Worm (Caenorhabditis elegans) whole organism, L4 larva: ENCODE results near the gene smg-7.

Experiments used
- F10B5.3 ChIP-seq: sonication (generic microtip); optimal IDR thresholded peaks from 2 replicates; lab custom pipeline; 2016; ENCODE audit warnings: mild to moderate bottlenecking, missing genetic modification characterization, missing compliant biosample characterization
- F26F4.8 ChIP-seq: fragments of 200-800 bp; sonication (Bioruptor generic); conservative IDR thresholded peaks from 2 replicates; pipeline ENCODE4 v1.3.6; 2022; ENCODE audit warnings: missing genetic modification characterization, missing compliant biosample characterization
- F44E2.7 ChIP-seq: fragments of 200-800 bp; sonication (Bioruptor generic); IDR thresholded peaks from 2 replicates; pipeline ENCODE4 v2.1.2; 2022; ENCODE audit warnings: missing genetic modification characterization, missing compliant biosample characterization
- R02D3.7 ChIP-seq: fragments of 150-350 bp; sonication (generic microtip); optimal IDR thresholded peaks from 3 replicates; lab custom pipeline; 2014; ENCODE audit warnings: missing biosample characterization, missing genetic modification characterization
- T26A8.4 ChIP-seq: fragments of 200-800 bp; sonication (Bioruptor generic); IDR thresholded peaks from 2 replicates; pipeline ENCODE4 v1.3.6; 2022; ENCODE audit warnings: missing genetic modification characterization, missing compliant biosample characterization
- Y105C5A.15 ChIP-seq: fragments of 200-800 bp; sonication (Bioruptor generic); IDR thresholded peaks from 2 replicates; pipeline ENCODE4 v1.3.6; 2022; ENCODE audit warnings: missing genetic modification characterization, missing compliant biosample characterization
- Y48G9A.11 ChIP-seq: fragments of 200-800 bp; sonication (Bioruptor generic); IDR thresholded peaks from 2 replicates; pipeline ENCODE4 v1.3.6; 2022; ENCODE audit warnings: missing genetic modification reagents, missing genetic modification characterization, missing compliant biosample characterization
- ZK337.2 ChIP-seq: fragments of 200-800 bp; sonication (Bioruptor generic); IDR thresholded peaks from 2 replicates; pipeline ENCODE4 v1.3.6; 2022; ENCODE audit warnings: missing genetic modification reagents, missing genetic modification characterization, missing compliant biosample characterization
- aha-1 ChIP-seq: fragments of 150-350 bp; peaks from one replicate; lab custom pipeline; 2014; ENCODE audit warnings: missing biosample characterization, missing genetic modification characterization
- attf-4 ChIP-seq: sonication (generic microtip); optimal IDR thresholded peaks from 3 replicates; lab custom pipeline; 2017; ENCODE audit warnings: missing biosample characterization, missing genetic modification characterization
- ceh-28 ChIP-seq: fragments of 150-350 bp; optimal IDR thresholded peaks from 2 replicates; lab custom pipeline; 2014; ENCODE audit warnings: missing biosample characterization, missing genetic modification reagents, missing genetic modification characterization
- ceh-44 ChIP-seq: fragments of 200-800 bp; sonication (Bioruptor generic); IDR thresholded peaks from 2 replicates; pipeline ENCODE4 v1.3.6; 2022; ENCODE audit warnings: missing genetic modification reagents, missing genetic modification characterization, missing compliant biosample characterization
- ceh-62 ChIP-seq: sonication (generic microtip); optimal IDR thresholded peaks from 2 replicates; lab custom pipeline; 2017; ENCODE audit warnings: missing biosample characterization, missing genetic modification characterization
- ces-1 ChIP-seq: fragments of 150-350 bp; sonication (generic microtip); optimal IDR thresholded peaks from 4 replicates; lab custom pipeline; 2014; ENCODE audit warnings: missing biosample characterization, missing genetic modification reagents, missing genetic modification characterization
- daf-12 ChIP-seq: fragments of 150-350 bp; optimal IDR thresholded peaks from 2 replicates; lab custom pipeline; 2014; ENCODE audit warnings: missing biosample characterization, missing genetic modification reagents, missing genetic modification characterization
- daf-19 ChIP-seq: fragments of 200-800 bp; sonication (Bioruptor generic); conservative IDR thresholded peaks from 2 replicates; pipeline ENCODE4 v1.3.6; 2022; ENCODE audit warnings: missing genetic modification characterization, missing compliant biosample characterization
- dmd-6 ChIP-seq: fragments of 200-800 bp; sonication (Bioruptor generic); IDR thresholded peaks from 2 replicates; pipeline ENCODE4 v1.3.6; 2022; ENCODE audit warnings: missing genetic modification reagents, missing genetic modification characterization, missing compliant biosample characterization
- dmd-8 ChIP-seq: fragments of 200-800 bp; sonication (Bioruptor generic); IDR thresholded peaks from 2 replicates; pipeline ENCODE4 v1.3.6; 2022; ENCODE audit warnings: missing genetic modification characterization, missing compliant biosample characterization
- dpl-1 ChIP-seq: fragments of 150-350 bp; optimal IDR thresholded peaks from 2 replicates; lab custom pipeline; 2014; ENCODE audit warnings: missing biosample characterization, missing genetic modification reagents, missing genetic modification characterization
- egl-27 ChIP-seq: sonication (generic microtip); optimal IDR thresholded peaks from 3 replicates; lab custom pipeline; 2017; ENCODE audit warnings: missing biosample characterization, missing genetic modification reagents, missing genetic modification characterization
- egl-43 ChIP-seq: fragments of 200-800 bp; sonication (Bioruptor generic); IDR thresholded peaks from 2 replicates; pipeline ENCODE4 v1.3.6; 2022; ENCODE audit warnings: missing genetic modification reagents, missing genetic modification characterization, missing compliant biosample characterization
- fkh-10 ChIP-seq: fragments of 150-350 bp; optimal IDR thresholded peaks from 2 replicates; lab custom pipeline; 2014; ENCODE audit warnings: missing biosample characterization, missing genetic modification reagents, missing genetic modification characterization
- gei-8 ChIP-seq: fragments of 200-800 bp; sonication (Bioruptor generic); optimal IDR thresholded peaks from 2 replicates; lab custom pipeline; 2018; ENCODE audit warnings: mild to moderate bottlenecking, missing genetic modification characterization, missing compliant biosample characterization
- hif-1 ChIP-seq, 2 experiments: sonication (generic microtip); optimal IDR thresholded peaks; 2 replicates each; lab custom pipeline; 2016 to 2017; ENCODE audit warnings: missing compliant biosample characterization in 2 of 2, missing genetic modification characterization in 2 of 2, missing genetic modification reagents in 2 of 2, missing genotype in 2 of 2, mild to moderate bottlenecking in 1 of 2
- jun-1 ChIP-seq: fragments of 150-350 bp; optimal IDR thresholded peaks from 2 replicates; lab custom pipeline; 2014; ENCODE audit warnings: missing biosample characterization, missing genetic modification reagents, missing genetic modification characterization
- lim-7 ChIP-seq: fragments of 200-800 bp; sonication (Bioruptor generic); IDR thresholded peaks from 2 replicates; pipeline ENCODE4 v1.3.6; 2022; ENCODE audit warnings: missing genetic modification characterization, missing compliant biosample characterization
- lin-13 ChIP-seq: fragments of 150-350 bp; optimal IDR thresholded peaks from 2 replicates; lab custom pipeline; 2014; ENCODE audit warnings: missing biosample characterization, missing genetic modification reagents, missing genetic modification characterization
- lin-15B ChIP-seq: fragments of 150-350 bp; sonication (generic microtip); optimal IDR thresholded peaks from 3 replicates; lab custom pipeline; 2014; ENCODE audit warnings: missing biosample characterization, missing genetic modification characterization
- lin-29 ChIP-seq: fragments of 200-800 bp; sonication (Bioruptor generic); IDR thresholded peaks from 2 replicates; pipeline ENCODE4 v1.3.6; 2022; ENCODE audit warnings: missing genetic modification reagents, missing genetic modification characterization, missing compliant biosample characterization
- lin-38 ChIP-seq: fragments of 200-800 bp; sonication (Bioruptor generic); IDR thresholded peaks from 2 replicates; pipeline ENCODE4 v1.3.6; 2022; ENCODE audit warnings: missing genetic modification reagents, missing genetic modification characterization, missing compliant biosample characterization
- lir-3 ChIP-seq: sonication (generic microtip); optimal IDR thresholded peaks from 2 replicates; lab custom pipeline; 2016; ENCODE audit warnings: mild to moderate bottlenecking, missing genetic modification characterization, missing compliant biosample characterization
- madf-5 ChIP-seq, 2 experiments: fragments of 200-800 bp; sonication (Bioruptor generic); IDR thresholded peaks; 2 replicates each; pipeline ENCODE4 v1.3.6; 2022; ENCODE audit warnings: missing compliant biosample characterization in 2 of 2, missing genetic modification characterization in 2 of 2
- madf-9 ChIP-seq: fragments of 200-800 bp; sonication (Bioruptor generic); conservative IDR thresholded peaks from 2 replicates; pipeline ENCODE4 v1.3.6; 2022; ENCODE audit warnings: missing genetic modification reagents, missing genetic modification characterization, missing compliant biosample characterization
- mdl-1 ChIP-seq, 2 experiments: fragments of 150-350 bp in 1 of 2; sonication (generic microtip) in 1 of 2; optimal IDR thresholded peaks; 2 replicates each; lab custom pipeline; 2014 to 2017; ENCODE audit warnings: missing biosample characterization in 2 of 2, missing genetic modification characterization in 2 of 2
- mep-1 ChIP-seq: fragments of 150-350 bp; sonication (generic microtip); optimal IDR thresholded peaks from 3 replicates; lab custom pipeline; 2014; ENCODE audit warnings: missing biosample characterization, missing genetic modification characterization
- mxl-2 ChIP-seq: fragments of 200-800 bp; sonication (Bioruptor generic); conservative IDR thresholded peaks from 2 replicates; pipeline ENCODE4 v1.3.6; 2022; ENCODE audit warnings: missing genetic modification reagents, missing genetic modification characterization, missing compliant biosample characterization
- nhr-11 ChIP-seq: fragments of 150-350 bp; optimal IDR thresholded peaks from 2 replicates; lab custom pipeline; 2014; ENCODE audit warnings: missing biosample characterization, missing genetic modification characterization
- nhr-111 ChIP-seq: fragments of 200-800 bp; sonication (Bioruptor generic); optimal IDR thresholded peaks from 2 replicates; lab custom pipeline; 2018; ENCODE audit warnings: mild to moderate bottlenecking, missing genetic modification characterization, missing compliant biosample characterization
- nhr-237 ChIP-seq: sonication (generic microtip); optimal IDR thresholded peaks from 2 replicates; lab custom pipeline; 2017; ENCODE audit warnings: missing biosample characterization, missing genetic modification characterization
- nhr-42 ChIP-seq: fragments of 200-800 bp; sonication (Bioruptor generic); IDR thresholded peaks from 2 replicates; pipeline ENCODE4 v1.3.6; 2022; ENCODE audit warnings: missing genetic modification characterization, missing compliant biosample characterization
- nhr-6 ChIP-seq: fragments of 150-350 bp; optimal IDR thresholded peaks from 2 replicates; lab custom pipeline; 2014; ENCODE audit warnings: missing biosample characterization, missing genetic modification characterization
- nhr-76 ChIP-seq: fragments of 150-350 bp; optimal IDR thresholded peaks from 2 replicates; lab custom pipeline; 2014; ENCODE audit warnings: missing biosample characterization, missing genetic modification characterization
- nhr-77 ChIP-seq: fragments of 150-350 bp; optimal IDR thresholded peaks from 2 replicates; lab custom pipeline; 2014; ENCODE audit warnings: missing biosample characterization, missing genetic modification characterization
- php-3 ChIP-seq: fragments of 200-800 bp; sonication (Bioruptor generic); IDR thresholded peaks from 2 replicates; pipeline ENCODE4 v1.3.6; 2022; ENCODE audit warnings: missing genetic modification reagents, missing genetic modification characterization, missing compliant biosample characterization
- pqm-1 ChIP-seq: sonication (generic microtip); optimal IDR thresholded peaks from 2 replicates; lab custom pipeline; 2017; ENCODE audit warnings: missing biosample characterization, missing genetic modification characterization
- rbr-2 ChIP-seq: sonication (generic microtip); optimal IDR thresholded peaks from 2 replicates; lab custom pipeline; 2016; ENCODE audit warnings: missing genotype, missing genetic modification characterization, missing compliant biosample characterization
- tag-97 ChIP-seq: fragments of 200-800 bp; sonication (Bioruptor generic); IDR thresholded peaks from 2 replicates; pipeline ENCODE4 v1.3.6; 2022; ENCODE audit warnings: missing genetic modification characterization, missing compliant biosample characterization
- tra-1 ChIP-seq: fragments of 200-800 bp; sonication (Bioruptor generic); IDR thresholded peaks from 2 replicates; pipeline ENCODE4 v1.3.6; 2022; ENCODE audit warnings: missing genetic modification reagents, missing genetic modification characterization, missing compliant biosample characterization
- unc-130 ChIP-seq: sonication (generic microtip); optimal IDR thresholded peaks from 2 replicates; lab custom pipeline; 2016; ENCODE audit warnings: missing genetic modification reagents, missing genetic modification characterization, missing compliant biosample characterization
- unc-39 ChIP-seq: sonication (generic microtip); optimal IDR thresholded peaks from 2 replicates; lab custom pipeline; 2017; ENCODE audit warnings: missing biosample characterization, missing genetic modification characterization
- zip-2 ChIP-seq: fragments of 150-350 bp; optimal IDR thresholded peaks from 2 replicates; lab custom pipeline; 2014; ENCODE audit warnings: missing biosample characterization, missing genetic modification characterization
- ztf-7 ChIP-seq: fragments of 150-350 bp; optimal IDR thresholded peaks from 2 replicates; lab custom pipeline; 2014; ENCODE audit warnings: missing biosample characterization, missing genetic modification characterization

Gene smg-7

DNA sequence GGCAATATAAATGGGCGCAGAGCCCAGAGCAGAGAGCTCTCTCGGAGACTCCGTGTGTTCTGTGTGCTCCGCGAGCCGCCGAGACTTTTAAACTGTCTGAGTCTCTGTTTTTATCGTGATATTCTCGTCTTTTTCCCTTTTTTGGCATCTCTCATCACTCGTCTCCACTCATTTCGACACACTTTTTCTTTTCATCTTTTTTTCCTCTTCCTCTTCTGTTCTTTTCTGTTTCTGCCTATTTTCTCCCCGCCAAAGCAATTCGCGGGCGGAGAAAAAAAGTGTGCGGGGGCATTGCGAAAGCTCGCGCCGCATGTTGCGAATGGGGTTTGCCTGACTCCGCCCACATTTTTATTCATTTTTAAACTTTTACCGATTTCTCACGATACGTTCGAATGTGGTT is 14.1 kb upstream of the smg-7 start (continued):
- TF ChIP-seq unc-130 (GFP tag; lab: Kevin White, UChicago) (peak; percentile 94), egl-43 (GFP tag; lab: Robert Waterston, UW) (peak; percentile 84), ceh-28 (tag; lab: Kevin White, UChicago) (no peak), Y48G9A.11 (peak; percentile 75), gei-8 (no peak), ces-1 (GFP tag; lab: Kevin White, UChicago) (peak; percentile 38), ztf-7 (tag; lab: Kevin White, UChicago) (peak; percentile 27), daf-19 (GFP tag; lab: Robert Waterston, UW) (no peak), nhr-111 (no peak), F26F4.8 (GFP tag; lab: Robert Waterston, UW) (0 out of 2 replicates have a peak, but pooled peaks have one; percentile 36), ceh-62 (no peak), R02D3.7 (tag; lab: Kevin White, UChicago) (no peak), jun-1 (tag; lab: Kevin White, UChicago) (peak; percentile 57), unc-39 (tag; lab: Kevin White, UChicago) (no peak), aha-1 (tag; lab: Kevin White, UChicago) (peak; percentile 98), nhr-42 (peak; percentile 57; the same call in 1 of the 2 replicates), dpl-1 (GFP tag; lab: Kevin White, UChicago) (peak; percentile 79), php-3 (GFP tag; lab: Robert Waterston, UW) (peak; percentile 45), pqm-1 (tag; lab: Kevin White, UChicago) (peak; percentile 61), Y105C5A.15 (GFP tag; lab: Robert Waterston, UW) (0 out of 2 replicates have a peak, but pooled peaks have one; percentile 60), lim-7 (GFP tag; lab: Robert Waterston, UW) (no peak), lin-29 (GFP tag; lab: Robert Waterston, UW) (no peak), rbr-2 (peak; percentile 88), nhr-77 (tag; lab: Kevin White, UChicago) (peak; percentile 68), tra-1 (GFP tag; lab: Robert Waterston, UW) (peak; percentile 76), mep-1 (tag; lab: Kevin White, UChicago) (peak; percentile 92), ceh-44 (peak; percentile 83), F44E2.7 (GFP tag; lab: Robert Waterston, UW) (0 out of 2 replicates have a peak, but pooled peaks have one; percentile 37), mxl-2 (GFP tag; lab: Robert Waterston, UW) (no peak), nhr-237 (tag; lab: Kevin White, UChicago) (no peak), madf-5 (GFP tag; IDR thresholded peaks at IDR 0.05; lab: Robert Waterston, UW) (peak in 1 of 2 experiments; percentile 64; a peak in 1 of 4 replicates), lin-13 (peak; percentile 56), nhr-76 (tag; lab: Kevin White, UChicago) (no peak), nhr-11 (tag; lab: Kevin White, UChicago) (peak; percentile 84), T26A8.4 (GFP tag; lab: Robert Waterston, UW) (peak; percentile 82), hif-1 (tag; optimal IDR thresholded peaks at IDR 0.05; lab: Kevin White, UChicago) (peak; percentile 20 to 84), mdl-1 (tag; optimal IDR thresholded peaks at IDR 0.05; lab: Kevin White, UChicago) (peak; percentile 55 to 62), madf-9 (GFP tag; lab: Robert Waterston, UW) (peak; percentile 60; the same call in 1 of the 2 replicates), dmd-6 (GFP tag; lab: Robert Waterston, UW) (peak; percentile 61), lir-3 (tag; lab: Kevin White, UChicago) (no peak), ZK337.2 (GFP tag; lab: Robert Waterston, UW) (0 out of 2 replicates have a peak, but pooled peaks have one; percentile 39), attf-4 (tag; lab: Kevin White, UChicago) (peak; percentile 3), tag-97 (GFP tag; lab: Robert Waterston, UW) (no peak), nhr-6 (peak; percentile 94), egl-27 (tag; lab: Kevin White, UChicago) (no peak), F10B5.3 (peak; percentile 4), zip-2 (tag; lab: Kevin White, UChicago) (no peak), lin-38 (GFP tag; lab: Robert Waterston, UW) (peak; percentile 87), lin-15B (tag; lab: Kevin White, UChicago) (no peak), dmd-8 (GFP tag; lab: Robert Waterston, UW) (no peak), fkh-10 (peak; percentile 90), daf-12 (tag; lab: Kevin White, UChicago) (no peak)
